Fruit fly (Drosophila melanogaster) whole organism, wandering third instar larva: Measurements from ENCODE around the gene TwdlV.

Experiments
- dsf ChIP-seq: sonication (Bioruptor generic); optimal IDR thresholded peaks from 2 replicates; lab custom pipeline; 2016; ENCODE audit warnings: missing biosample characterization, missing genetic modification characterization, borderline replicate concordance
- ey ChIP-seq: fragments of 200-800 bp; sonication (Bioruptor generic); optimal IDR thresholded peaks from 2 replicates; lab custom pipeline; 2016; ENCODE audit warnings: missing biosample characterization, missing genetic modification characterization
- lola ChIP-seq: fragments of >200 bp; optimal IDR thresholded peaks from 2 replicates; lab custom pipeline; 2017; ENCODE audit warnings: missing biosample characterization, missing genetic modification characterization
- pan ChIP-seq: fragments of >200 bp; optimal IDR thresholded peaks from 2 replicates; lab custom pipeline; 2017
- psq ChIP-seq: fragments of 200-800 bp; sonication (Bioruptor generic); optimal IDR thresholded peaks from 3 replicates; lab custom pipeline; 2017; ENCODE audit warnings: missing biosample characterization, mild to moderate bottlenecking, missing genetic modification characterization, moderate library complexity

dm6 chr3R:4220780-4221179 lies 33.7 kb upstream of the TwdlV start:
- TF ChIP-seq pan (lab: Kevin White, UChicago) (no peak), ey (GFP tag; lab: Kevin White, UChicago) (peak; percentile 9), lola (no peak), dsf (no peak), psq (GFP tag; lab: Kevin White, UChicago) (no peak)
